Worm (Caenorhabditis elegans) whole organism, midembryonic: ENCODE data around the gene T05C12.4.

Experiments
- cog-1 ChIP-seq: sonication (generic microtip); optimal IDR thresholded peaks from 2 replicates; lab custom pipeline; 2016; ENCODE audit warnings: missing genetic modification characterization, missing compliant biosample characterization
- flt-1 ChIP-seq: fragments of 200-800 bp; sonication (Bioruptor generic); IDR thresholded peaks from 2 replicates; pipeline ENCODE4 v1.3.6; 2022; ENCODE audit warnings: missing genetic modification characterization, missing compliant biosample characterization
- klf-2 ChIP-seq: fragments of 200-800 bp; sonication (Bioruptor generic); conservative IDR thresholded peaks from 2 replicates; pipeline ENCODE4 v1.3.6; 2022; ENCODE audit warnings: missing genetic modification reagents, missing genetic modification characterization, missing compliant biosample characterization
- ref-1 ChIP-seq: fragments of 200-800 bp; sonication (Bioruptor generic); conservative IDR thresholded peaks from 2 replicates; pipeline ENCODE4 v1.3.6; 2022; ENCODE audit warnings: missing genetic modification reagents, missing genetic modification characterization, missing compliant biosample characterization

DNA sequence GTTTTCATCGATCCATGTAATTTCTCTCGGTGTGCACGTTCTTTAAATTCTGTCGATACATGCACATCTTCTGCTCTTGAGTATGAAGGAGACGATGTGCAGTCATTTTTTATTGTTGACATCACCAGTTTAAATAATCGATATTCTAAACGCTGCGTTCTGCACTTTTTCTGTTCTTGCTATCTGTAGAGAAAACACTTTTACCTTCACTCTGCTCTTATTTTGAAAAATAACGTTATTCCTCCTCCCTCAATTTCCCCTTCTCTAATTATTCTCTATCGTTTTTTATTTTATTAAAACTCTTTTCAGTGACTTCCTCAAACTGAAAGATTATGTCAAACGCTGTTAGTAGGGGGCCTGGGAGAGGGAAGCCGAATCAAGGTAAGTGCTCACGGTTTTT, 36.7 kb upstream of the T05C12.4 start, which contains the start of gene ifg-1:
- no peak for TF ChIP-seq ref-1 (GFP tag; lab: Robert Waterston, UW)
- no peak for TF ChIP-seq klf-2 (GFP tag; lab: Robert Waterston, UW)
- TF ChIP-seq flt-1 (GFP tag; lab: Robert Waterston, UW) = no peak
- TF ChIP-seq cog-1 (tag; lab: Kevin White, UChicago) = no peak
